Fruit fly (Drosophila melanogaster): Measurements from ENCODE around the gene Osi2.

- TF ChIP-seq usp (GFP tag; optimal IDR thresholded peaks at IDR 0.05) (no peak), psq (GFP tag; optimal IDR thresholded peaks at IDR 0.05) (no peak), Abd-B (GFP tag; optimal IDR thresholded peaks at IDR 0.05) (no peak), Jra (GFP tag; optimal IDR thresholded peaks at IDR 0.05) (no peak), Dfd (GFP tag; optimal IDR thresholded peaks at IDR 0.05) (no peak), tai (GFP tag; optimal IDR thresholded peaks at IDR 0.05) (no peak), h (GFP tag; optimal IDR thresholded peaks at IDR 0.05) (no peak), CrebA (GFP tag; optimal IDR thresholded peaks at IDR 0.05; ENCODE audit: borderline replicate concordance) (no peak), Hr78 (GFP tag; optimal IDR thresholded peaks at IDR 0.05) (no peak), sage (GFP tag; optimal IDR thresholded peaks at IDR 0.05) (no peak), Vsx2 (GFP tag; optimal IDR thresholded peaks at IDR 0.05; ENCODE audit: partially characterized antibody) (no peak), jim (GFP tag; optimal IDR thresholded peaks at IDR 0.05) (no peak), Mio (GFP tag; optimal IDR thresholded peaks at IDR 0.05) (no peak), pan (optimal IDR thresholded peaks at IDR 0.05) (no peak)
These were observed 6.2 kb upstream of the Osi2 start for dm6 chr3R:6203000-6203399.
